Fruit fly (Drosophila melanogaster): ENCODE measurements around the gene scny.

Gene scny

dm6 chr3L:5796493-5796998 is 27.7 kb downstream of the scny start, which contains the start of gene Tektin-C:
Tektin-C (minus strand) TSS chr3L:5796543.
- TF ChIP-seq h (optimal IDR thresholded peaks at IDR 0.05) (no peak), Sin3A (optimal IDR thresholded peaks at IDR 0.05) (no peak), ttk (optimal IDR thresholded peaks at IDR 0.05) (no peak), Myc (optimal IDR thresholded peaks at IDR 0.05) (no peak)

dm6 chr3L:5797274-5797673 is 28.5 kb downstream of the scny start:
- TF ChIP-seq insv (optimal IDR thresholded peaks at IDR 0.05): no peak
- TF ChIP-seq Sin3A (optimal IDR thresholded peaks at IDR 0.05): no peak
- no peak for TF ChIP-seq ttk (optimal IDR thresholded peaks at IDR 0.05)

DNA sequence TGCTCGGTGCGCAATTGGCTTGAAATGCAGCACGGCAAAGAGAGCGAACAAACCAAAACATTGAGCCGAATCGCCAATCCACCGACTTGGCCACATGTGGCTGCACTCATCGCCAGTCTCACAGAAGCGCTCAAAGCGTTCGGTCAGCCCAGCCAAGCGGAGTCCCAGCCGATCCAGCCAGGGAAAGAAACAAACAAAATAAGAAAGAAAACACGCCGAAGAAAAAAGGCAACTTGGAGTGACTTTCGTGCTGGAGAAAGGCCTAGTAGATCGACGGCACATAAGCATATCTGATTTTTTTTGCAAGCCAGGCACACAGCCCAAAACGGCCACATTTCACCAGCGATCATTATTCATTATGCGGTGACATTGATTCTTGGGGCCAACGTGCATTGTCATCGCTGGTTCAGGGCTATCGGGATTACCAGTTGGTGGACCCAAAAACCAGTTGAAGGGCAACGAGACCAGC is 33.3 kb downstream of the scny start:
- TF ChIP-seq Sin3A (optimal IDR thresholded peaks at IDR 0.05) (no peak), h (optimal IDR thresholded peaks at IDR 0.05) (no peak), ttk (optimal IDR thresholded peaks at IDR 0.05) (no peak), Myc (optimal IDR thresholded peaks at IDR 0.05) (no peak), insv (optimal IDR thresholded peaks at IDR 0.05) (no peak), psq (optimal IDR thresholded peaks at IDR 0.05) (no peak)

DNA sequence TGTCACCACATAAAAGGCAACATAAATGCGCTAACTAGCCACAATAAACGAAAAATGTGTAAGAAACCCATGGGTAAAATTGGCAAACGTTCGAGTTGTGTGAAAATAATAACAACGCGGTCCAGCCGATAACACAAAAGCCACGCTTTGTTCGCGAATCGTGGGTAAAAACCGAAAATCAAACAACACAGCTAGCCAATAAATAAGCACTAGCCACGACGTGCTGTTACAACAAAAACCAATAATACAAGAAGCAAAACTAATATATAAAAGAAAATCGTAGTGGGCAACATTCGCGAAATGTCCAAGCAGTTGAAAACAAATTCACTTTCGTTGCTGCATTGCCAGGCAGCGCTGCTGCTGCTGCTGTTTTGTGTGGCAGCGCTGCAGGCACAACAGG is 33.9 kb downstream of the scny start, which contains the start of gene CG42272:
Gene CG42272 (plus strand): TSS at position 301 of the 400 bp plus-strand sequence.
- TF ChIP-seq Sin3A (optimal IDR thresholded peaks at IDR 0.05): no peak
- no peak for TF ChIP-seq h (optimal IDR thresholded peaks at IDR 0.05)
- no peak for TF ChIP-seq psq (optimal IDR thresholded peaks at IDR 0.05)

DNA sequence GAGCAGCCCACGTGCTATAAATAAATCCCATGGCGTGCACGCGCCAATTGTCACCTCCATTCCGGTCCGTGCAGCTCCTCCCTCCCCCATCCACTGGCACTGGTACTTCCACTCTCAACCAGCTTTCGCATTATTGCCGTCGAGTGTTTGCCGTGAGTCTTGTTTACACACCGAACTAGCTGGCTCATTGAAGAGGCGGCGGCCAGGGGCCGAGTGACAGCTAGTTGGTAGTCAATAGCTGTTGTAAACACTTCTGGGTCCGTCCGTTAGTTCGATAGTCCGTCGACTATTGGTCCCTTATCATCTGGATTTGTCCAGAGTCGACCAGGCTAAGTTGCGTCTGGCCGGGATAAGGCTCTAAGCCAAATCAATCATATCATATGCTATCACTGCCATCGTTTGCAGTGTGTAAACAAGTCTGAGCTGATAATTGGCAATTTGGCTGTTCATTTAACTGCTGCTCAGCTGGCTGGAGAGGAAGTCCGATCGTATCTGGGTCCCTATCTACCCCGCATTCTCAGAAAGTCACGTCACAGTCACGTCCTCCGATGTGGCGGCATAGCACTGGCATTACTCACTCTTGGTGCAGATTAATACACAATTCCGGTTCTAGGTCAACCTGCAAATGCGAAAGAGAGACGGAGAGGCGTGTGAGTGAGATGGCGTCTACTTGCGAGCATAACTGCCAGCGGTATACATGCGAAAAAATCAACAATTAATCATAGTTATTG is 38.7 kb downstream of the scny start:
- no peak for TF ChIP-seq Sin3A (optimal IDR thresholded peaks at IDR 0.05)
- TF ChIP-seq ttk (optimal IDR thresholded peaks at IDR 0.05): no peak
- no peak for TF ChIP-seq insv (optimal IDR thresholded peaks at IDR 0.05)
- TF ChIP-seq psq (optimal IDR thresholded peaks at IDR 0.05): no peak
- TF ChIP-seq Myc (optimal IDR thresholded peaks at IDR 0.05): no peak
- no peak for TF ChIP-seq h (optimal IDR thresholded peaks at IDR 0.05)

DNA sequence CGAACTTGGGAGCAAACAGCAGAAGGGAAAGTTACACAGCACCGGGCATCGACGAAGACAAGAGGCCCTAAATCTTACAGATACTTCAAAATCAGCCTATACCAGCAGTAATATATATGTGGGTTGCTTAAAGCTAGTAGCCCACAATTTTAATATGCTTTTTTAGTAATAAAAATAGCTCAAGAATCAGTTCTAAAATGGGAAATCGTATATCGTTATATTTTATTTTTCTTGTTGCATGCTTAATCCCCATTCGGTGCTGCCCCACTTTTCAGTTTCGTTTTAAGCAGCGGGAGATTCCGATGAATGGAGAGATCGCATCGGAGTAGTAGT is 39.3 kb downstream of the scny start:
- TF ChIP-seq insv (optimal IDR thresholded peaks at IDR 0.05): no peak
- no peak for TF ChIP-seq Sin3A (optimal IDR thresholded peaks at IDR 0.05)
- TF ChIP-seq Myc (optimal IDR thresholded peaks at IDR 0.05): no peak
- no peak for TF ChIP-seq psq (optimal IDR thresholded peaks at IDR 0.05)
- no peak for TF ChIP-seq h (optimal IDR thresholded peaks at IDR 0.05)

DNA sequence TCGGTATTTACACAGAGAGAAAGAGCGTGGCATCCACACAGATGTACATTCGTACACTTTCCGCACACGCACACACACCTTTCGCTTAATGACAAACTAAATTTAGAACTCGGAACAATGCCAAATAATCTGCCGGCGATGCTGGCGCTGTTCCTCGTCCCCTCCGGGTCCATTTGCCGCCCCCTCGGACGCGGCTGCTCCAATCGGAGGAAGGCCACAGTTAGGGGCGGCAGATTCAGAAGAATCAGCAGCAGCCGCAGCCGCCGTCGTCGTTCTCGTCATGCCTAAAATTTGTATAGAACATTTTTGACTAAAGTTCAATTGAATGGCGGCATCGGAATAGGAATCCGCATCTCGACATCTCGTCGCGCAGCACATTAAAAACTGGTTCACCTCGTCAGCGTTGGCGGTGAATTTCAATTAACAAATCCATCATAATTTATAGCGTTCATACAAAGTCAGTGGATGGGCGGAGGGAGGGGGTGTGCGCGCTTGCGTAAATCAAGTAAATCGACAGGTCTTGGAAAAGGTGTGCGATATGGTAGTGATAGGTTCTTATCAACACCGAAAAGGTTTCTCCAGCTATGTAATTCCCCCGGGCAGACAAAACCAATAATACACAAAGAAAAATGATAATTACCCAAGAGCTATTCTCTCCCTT is 39.9 kb downstream of the scny start:
- no peak for TF ChIP-seq Sin3A (optimal IDR thresholded peaks at IDR 0.05)
- TF ChIP-seq ttk (optimal IDR thresholded peaks at IDR 0.05): no peak
- no peak for TF ChIP-seq Myc (optimal IDR thresholded peaks at IDR 0.05)

DNA sequence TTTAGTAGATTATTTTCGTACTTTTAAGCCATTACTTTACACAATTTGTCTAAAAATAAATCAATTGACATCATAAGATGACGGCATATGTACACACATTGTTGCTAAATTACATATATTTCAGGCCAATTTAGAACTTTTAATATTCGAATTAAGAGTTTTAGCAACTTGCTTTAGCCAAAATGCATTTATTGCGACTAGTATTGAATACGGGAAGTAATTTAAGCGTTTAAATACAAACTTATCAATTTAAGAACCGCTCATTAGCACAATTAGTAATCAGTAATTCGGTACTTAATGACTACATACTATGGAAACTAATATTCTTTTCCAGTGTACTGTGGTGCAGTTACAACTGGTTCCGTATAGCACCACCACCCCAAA is 40.4 kb downstream of the scny start:
- TF ChIP-seq ttk (optimal IDR thresholded peaks at IDR 0.05): no peak

- TF ChIP-seq insv (optimal IDR thresholded peaks at IDR 0.05): no peak
- no peak for TF ChIP-seq Myc (optimal IDR thresholded peaks at IDR 0.05)
- TF ChIP-seq Sin3A (optimal IDR thresholded peaks at IDR 0.05): no peak
- no peak for TF ChIP-seq ttk (optimal IDR thresholded peaks at IDR 0.05)
- no peak for TF ChIP-seq h (optimal IDR thresholded peaks at IDR 0.05)
- no peak for TF ChIP-seq psq (optimal IDR thresholded peaks at IDR 0.05)
These were observed 41.0 kb downstream of the scny start for dm6 chr3L:5809642-5810279.

- TF ChIP-seq ttk (optimal IDR thresholded peaks at IDR 0.05) (no peak), psq (optimal IDR thresholded peaks at IDR 0.05) (no peak), Myc (optimal IDR thresholded peaks at IDR 0.05) (no peak), insv (optimal IDR thresholded peaks at IDR 0.05) (no peak), Sin3A (optimal IDR thresholded peaks at IDR 0.05) (no peak), h (optimal IDR thresholded peaks at IDR 0.05) (no peak)
These were observed 42.0 kb downstream of the scny start, which contains the start of the genes S6k and kri for dm6 chr3L:5810633-5811341. S6k (minus strand) TSS chr3L:5810931. kri (plus strand) TSS chr3L:5810973.

DNA sequence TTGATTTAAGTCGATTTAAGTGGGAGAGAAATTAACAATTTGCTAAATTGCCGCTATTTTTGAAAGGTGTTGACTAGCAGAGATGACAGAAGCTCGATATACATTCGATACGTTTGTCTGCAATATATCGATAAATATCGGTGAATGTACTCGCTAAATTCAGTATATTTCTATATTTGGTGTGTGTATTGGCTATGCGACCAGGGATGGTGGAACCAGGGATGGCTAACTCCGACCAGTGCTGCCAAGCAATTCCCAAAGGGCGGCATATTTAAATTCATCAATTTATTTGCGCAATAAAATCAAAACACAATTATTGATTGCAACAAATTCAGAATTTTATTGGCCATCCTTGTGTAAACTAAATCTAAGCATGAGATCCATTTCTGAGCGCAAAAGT is 44.2 kb downstream of the scny start, which contains the start of gene mad2:
Gene mad2 (minus strand): TSS at position 78 of the 400 bp plus-strand sequence.
- TF ChIP-seq psq (optimal IDR thresholded peaks at IDR 0.05): no peak
- no peak for TF ChIP-seq h (optimal IDR thresholded peaks at IDR 0.05)
- no peak for TF ChIP-seq Myc (optimal IDR thresholded peaks at IDR 0.05)
- TF ChIP-seq Sin3A (optimal IDR thresholded peaks at IDR 0.05): no peak
- TF ChIP-seq ttk (optimal IDR thresholded peaks at IDR 0.05): no peak
- TF ChIP-seq insv (optimal IDR thresholded peaks at IDR 0.05): no peak

DNA sequence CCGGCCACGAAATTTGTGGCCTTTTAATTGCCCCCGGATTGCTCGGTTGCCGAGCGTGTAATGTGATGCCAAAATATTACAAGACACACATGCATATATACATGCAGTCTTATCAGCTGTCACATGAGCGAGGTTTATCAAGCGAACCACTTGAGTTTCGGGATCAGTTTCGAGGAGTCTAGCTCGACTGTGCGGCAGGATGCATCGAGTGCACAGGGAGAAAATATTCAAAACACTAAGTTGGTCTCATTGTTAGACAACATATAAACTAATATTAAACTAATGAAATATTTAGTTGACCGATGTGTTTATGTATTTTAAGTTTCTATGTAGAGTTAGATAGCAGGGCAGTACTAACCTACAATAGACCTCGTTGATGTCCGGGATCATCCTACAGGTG is 48.4 kb downstream of the scny start:
- no peak for TF ChIP-seq Myc (optimal IDR thresholded peaks at IDR 0.05)
- TF ChIP-seq h (optimal IDR thresholded peaks at IDR 0.05): no peak
- TF ChIP-seq insv (optimal IDR thresholded peaks at IDR 0.05): no peak
- TF ChIP-seq Sin3A (optimal IDR thresholded peaks at IDR 0.05): no peak
- TF ChIP-seq psq (optimal IDR thresholded peaks at IDR 0.05): no peak
- TF ChIP-seq ttk (optimal IDR thresholded peaks at IDR 0.05): no peak

All from Kc167 (cell line).